Fruit fly (Drosophila melanogaster) whole organism, embryonic: ENCODE results near the gene RPA3.

Experiments used
- Atf-2 ChIP-seq: fragments of 200-800 bp; sonication (Bioruptor generic); optimal IDR thresholded peaks from 2 replicates; lab custom pipeline; 2016; ENCODE audit warnings: missing biosample characterization, missing genetic modification characterization
- CG10366 ChIP-seq: fragments of 200-800 bp; sonication (Bioruptor generic); IDR thresholded peaks from 2 replicates; pipeline ENCODE4 v1.3.6; 2022; ENCODE audit warnings: missing biosample characterization, missing genetic modification characterization
- CG11247 ChIP-seq: fragments of 200-800 bp; sonication (Bioruptor generic); IDR thresholded peaks from 2 replicates; pipeline ENCODE4 v1.3.6; 2022; ENCODE audit warnings: missing biosample characterization, missing genetic modification characterization
- CG12155 ChIP-seq: fragments of 200-800 bp; sonication (Bioruptor generic); optimal IDR thresholded peaks from 3 replicates; lab custom pipeline; 2016; ENCODE audit warnings: missing biosample characterization, missing genetic modification characterization
- CG12391 ChIP-seq: fragments of 200-800 bp; sonication (Bioruptor generic); optimal IDR thresholded peaks from 3 replicates; lab custom pipeline; 2018; ENCODE audit warnings: missing biosample characterization, mild to moderate bottlenecking, missing genetic modification characterization, moderate library complexity
- CG14050 ChIP-seq: fragments of 200-800 bp; sonication (Bioruptor generic); IDR thresholded peaks from 3 replicates; pipeline ENCODE4 v1.3.6; 2022; ENCODE audit warnings: missing biosample characterization, missing genetic modification characterization
- CG14710 ChIP-seq: fragments of 200-800 bp; sonication (Bioruptor generic); optimal IDR thresholded peaks from 3 replicates; lab custom pipeline; 2019; ENCODE audit warnings: missing biosample characterization, mild to moderate bottlenecking, missing genetic modification characterization, moderate library complexity
- CG15601 ChIP-seq: fragments of 200-800 bp; sonication (Bioruptor generic); optimal IDR thresholded peaks from 3 replicates; lab custom pipeline; 2019; ENCODE audit warnings: missing biosample characterization, mild to moderate bottlenecking, missing genetic modification characterization, moderate library complexity
- CG15696 ChIP-seq: fragments of 200-800 bp; sonication (Bioruptor generic); optimal IDR thresholded peaks from 2 replicates; lab custom pipeline; 2019; ENCODE audit warnings: missing biosample characterization, mild to moderate bottlenecking, missing genetic modification characterization, moderate library complexity
- CG17912 ChIP-seq: fragments of 200-800 bp; sonication (Bioruptor generic); optimal IDR thresholded peaks from 2 replicates; lab custom pipeline; 2018; ENCODE audit warnings: missing biosample characterization, mild to moderate bottlenecking, missing genetic modification characterization
- CG30020 ChIP-seq: fragments of 200-800 bp; optimal IDR thresholded peaks from 2 replicates; lab custom pipeline; 2019; ENCODE audit warnings: missing biosample characterization, mild to moderate bottlenecking, missing genetic modification characterization, moderate library complexity
- CG31224 ChIP-seq: fragments of 200-800 bp; sonication (Bioruptor generic); IDR thresholded peaks from 2 replicates; pipeline ENCODE4 v1.3.6; 2022; ENCODE audit warnings: missing biosample characterization, missing genetic modification characterization
- CG4424 ChIP-seq: fragments of 200-800 bp; sonication (Bioruptor generic); optimal IDR thresholded peaks from 3 replicates; lab custom pipeline; 2016; ENCODE audit warnings: missing biosample characterization, missing genetic modification characterization
- CG6175 ChIP-seq: fragments of 200-800 bp; sonication (Bioruptor generic); IDR thresholded peaks from 3 replicates; pipeline ENCODE4 v1.3.6; 2022; ENCODE audit warnings: missing biosample characterization, missing genetic modification characterization
- CG7556 ChIP-seq: fragments of 200-800 bp; sonication (Bioruptor generic); optimal IDR thresholded peaks from 2 replicates; lab custom pipeline; 2017; ENCODE audit warnings: missing biosample characterization, mild to moderate bottlenecking, missing genetic modification characterization
- CG8359 ChIP-seq: fragments of 200-800 bp; sonication (Bioruptor generic); optimal IDR thresholded peaks from 2 replicates; lab custom pipeline; 2017; ENCODE audit warnings: missing biosample characterization, mild to moderate bottlenecking, missing genetic modification characterization, borderline replicate concordance
- CG9932 ChIP-seq: fragments of 200-800 bp; sonication (Bioruptor generic); IDR thresholded peaks from 2 replicates; pipeline ENCODE4 v1.3.6; 2022; ENCODE audit warnings: missing biosample characterization, missing genetic modification characterization
- Chrac-16 ChIP-seq: fragments of 200-800 bp; sonication (Bioruptor generic); optimal IDR thresholded peaks from 3 replicates; lab custom pipeline; 2016; ENCODE audit warnings: missing biosample characterization, missing genetic modification characterization
- Dad ChIP-seq: fragments of 200-800 bp; sonication (Bioruptor generic); optimal IDR thresholded peaks from 3 replicates; lab custom pipeline; 2016; ENCODE audit warnings: missing biosample characterization, missing genetic modification characterization
- Eip74EF ChIP-seq, 2 experiments: fragments of 200-800 bp in 1 of 2; fragments of >200 bp in 1 of 2; sonication (Bioruptor generic) in 1 of 2; optimal IDR thresholded peaks; 2 replicates each; lab custom pipeline; 2017 to 2019; ENCODE audit warnings: missing biosample characterization in 2 of 2, missing genetic modification characterization in 2 of 2, mild to moderate bottlenecking in 1 of 2, moderate library complexity in 1 of 2
- Fer3 ChIP-seq: fragments of 200-800 bp; sonication (Bioruptor generic); optimal IDR thresholded peaks from 2 replicates; lab custom pipeline; 2018; ENCODE audit warnings: missing biosample characterization, mild to moderate bottlenecking, missing genetic modification characterization, moderate library complexity
- HLH54F ChIP-seq: fragments of 200-800 bp; sonication (Bioruptor generic); optimal IDR thresholded peaks from 3 replicates; lab custom pipeline; 2016; ENCODE audit warnings: missing biosample characterization, missing genetic modification characterization
- Hand ChIP-seq: fragments of 200-800 bp; sonication (Bioruptor generic); optimal IDR thresholded peaks from 2 replicates; lab custom pipeline; 2017; ENCODE audit warnings: mild to moderate bottlenecking, missing biosample characterization, missing genetic modification reagents, missing genetic modification characterization
- Hr51 ChIP-seq, 2 experiments: fragments of 200-800 bp; sonication (Bioruptor generic); optimal IDR thresholded peaks; 2 replicates in 1 of 2; 3 replicates in 1 of 2; lab custom pipeline; 2016 to 2018; ENCODE audit warnings: missing biosample characterization in 2 of 2, missing genetic modification characterization in 2 of 2, mild to moderate bottlenecking in 1 of 2, moderate library complexity in 1 of 2
- MTF-1 ChIP-seq: fragments of 200-800 bp; sonication (Bioruptor generic); optimal IDR thresholded peaks from 2 replicates; lab custom pipeline; 2018; ENCODE audit warnings: missing biosample characterization, mild to moderate bottlenecking, missing genetic modification characterization, borderline replicate concordance
- Med ChIP-seq: fragments of 200-800 bp; sonication (Bioruptor generic); peaks from one replicate; lab custom pipeline; 2016; ENCODE audit warnings: missing biosample characterization, missing genetic modification characterization, mild to moderate bottlenecking, inconsistent platforms, moderate library complexity
- Side ChIP-seq: fragments of 200-800 bp; sonication (Bioruptor generic); optimal IDR thresholded peaks from 2 replicates; lab custom pipeline; 2016; ENCODE audit warnings: missing biosample characterization, missing genetic modification characterization
- TFAM ChIP-seq: fragments of 200-800 bp; sonication (Bioruptor generic); optimal IDR thresholded peaks from 2 replicates; lab custom pipeline; 2017; ENCODE audit warnings: missing biosample characterization, missing genetic modification characterization, inconsistent platforms
- YL-1 ChIP-seq: fragments of 200-800 bp; sonication (Bioruptor generic); optimal IDR thresholded peaks from 3 replicates; lab custom pipeline; 2017; ENCODE audit warnings: missing biosample characterization, mild to moderate bottlenecking, missing genetic modification characterization
- al ChIP-seq: fragments of 200-800 bp; sonication (Bioruptor generic); IDR thresholded peaks from 2 replicates; pipeline ENCODE4 v1.3.6; 2022; ENCODE audit warnings: missing biosample characterization, missing genetic modification characterization
- bsh ChIP-seq, 2 experiments: fragments of 200-800 bp; sonication (Bioruptor generic); optimal IDR thresholded peaks; 2 replicates each; lab custom pipeline; 2017 to 2018; ENCODE audit warnings: mild to moderate bottlenecking in 2 of 2, missing biosample characterization in 2 of 2, missing genetic modification characterization in 2 of 2, moderate library complexity in 1 of 2
- corto ChIP-seq: fragments of 200-800 bp; sonication (Bioruptor generic); optimal IDR thresholded peaks from 2 replicates; lab custom pipeline; 2016; ENCODE audit warnings: missing biosample characterization, mild to moderate bottlenecking, missing genetic modification characterization, moderate library complexity
- crc ChIP-seq: fragments of 200-800 bp; sonication (Bioruptor generic); optimal IDR thresholded peaks from 2 replicates; lab custom pipeline; 2016; ENCODE audit warnings: missing biosample characterization, missing genetic modification characterization
- crol ChIP-seq: fragments of 200-800 bp; sonication (Bioruptor generic); IDR thresholded peaks from 2 replicates; pipeline ENCODE4 v1.3.6; 2022; ENCODE audit warnings: missing biosample characterization, missing genetic modification characterization
- dimm ChIP-seq: fragments of 200-800 bp; sonication (Bioruptor generic); IDR thresholded peaks from 2 replicates; pipeline ENCODE4 v1.3.6; 2022; ENCODE audit warnings: missing biosample characterization, missing genetic modification characterization
- fd64A ChIP-seq: fragments of 200-800 bp; sonication (Bioruptor generic); optimal IDR thresholded peaks from 3 replicates; lab custom pipeline; 2018; ENCODE audit warnings: missing biosample characterization, mild to moderate bottlenecking, missing genetic modification characterization
- klu ChIP-seq: fragments of 200-800 bp; sonication (Bioruptor generic); IDR thresholded peaks from 2 replicates; pipeline ENCODE4 v1.3.6; 2022; ENCODE audit warnings: missing biosample characterization, missing genetic modification characterization
- lmd ChIP-seq: fragments of 200-800 bp; sonication (Bioruptor generic); IDR thresholded peaks from 2 replicates; pipeline ENCODE4 v1.3.6; 2022; ENCODE audit warnings: missing biosample characterization, missing genetic modification characterization
- peb ChIP-seq: fragments of 200-800 bp; sonication (Bioruptor generic); IDR thresholded peaks from 2 replicates; pipeline ENCODE4 v1.3.6; 2022; ENCODE audit warnings: missing biosample characterization, missing genetic modification characterization
- pita ChIP-seq: fragments of 200-800 bp; sonication (Bioruptor generic); optimal IDR thresholded peaks from 2 replicates; lab custom pipeline; 2017; ENCODE audit warnings: missing biosample characterization, mild to moderate bottlenecking, missing genetic modification characterization
- pnt ChIP-seq: fragments of 200-800 bp; sonication (Bioruptor generic); optimal IDR thresholded peaks from 3 replicates; lab custom pipeline; 2016; ENCODE audit warnings: missing biosample characterization, missing genetic modification characterization
- repo ChIP-seq: fragments of 200-800 bp; sonication (Bioruptor generic); optimal IDR thresholded peaks from 2 replicates; lab custom pipeline; 2016; ENCODE audit warnings: missing biosample characterization, missing genetic modification characterization
- run ChIP-seq: fragments of 200-800 bp; sonication (Bioruptor generic); optimal IDR thresholded peaks from 3 replicates; lab custom pipeline; 2018; ENCODE audit warnings: missing biosample characterization, mild to moderate bottlenecking, missing genetic modification characterization
- sc ChIP-seq, 3 experiments: fragments of >200 bp in 2 of 3; fragments of 200-800 bp in 1 of 3; sonication (Bioruptor generic) in 1 of 3; optimal IDR thresholded peaks; 2 replicates in 2 of 3; 3 replicates in 1 of 3; lab custom pipeline; 2017; ENCODE audit warnings: mild to moderate bottlenecking in 1 of 3, missing biosample characterization in 1 of 3, missing genetic modification characterization in 1 of 3, missing genetic modification reagents in 1 of 3
- sim ChIP-seq: fragments of 200-800 bp; sonication (Bioruptor generic); IDR thresholded peaks from 2 replicates; pipeline ENCODE4 v1.3.6; 2022; ENCODE audit warnings: missing biosample characterization, missing genetic modification characterization
- slou ChIP-seq: fragments of 200-800 bp; sonication (Bioruptor generic); optimal IDR thresholded peaks from 3 replicates; lab custom pipeline; 2016; ENCODE audit warnings: missing biosample characterization, missing genetic modification characterization
- stc ChIP-seq: fragments of 200-800 bp; sonication (Bioruptor generic); IDR thresholded peaks from 2 replicates; pipeline ENCODE4 v1.3.6; 2022; ENCODE audit warnings: missing biosample characterization, missing genetic modification characterization
- tin ChIP-seq: fragments of 200-800 bp; sonication (Bioruptor generic); optimal IDR thresholded peaks from 3 replicates; lab custom pipeline; 2016; ENCODE audit warnings: missing biosample characterization, missing genetic modification characterization
- twi ChIP-seq: fragments of 200-800 bp; optimal IDR thresholded peaks from 2 replicates; lab custom pipeline; 2019; ENCODE audit warnings: missing biosample characterization, mild to moderate bottlenecking, missing genetic modification characterization, moderate library complexity

RPA3 gene

DNA sequence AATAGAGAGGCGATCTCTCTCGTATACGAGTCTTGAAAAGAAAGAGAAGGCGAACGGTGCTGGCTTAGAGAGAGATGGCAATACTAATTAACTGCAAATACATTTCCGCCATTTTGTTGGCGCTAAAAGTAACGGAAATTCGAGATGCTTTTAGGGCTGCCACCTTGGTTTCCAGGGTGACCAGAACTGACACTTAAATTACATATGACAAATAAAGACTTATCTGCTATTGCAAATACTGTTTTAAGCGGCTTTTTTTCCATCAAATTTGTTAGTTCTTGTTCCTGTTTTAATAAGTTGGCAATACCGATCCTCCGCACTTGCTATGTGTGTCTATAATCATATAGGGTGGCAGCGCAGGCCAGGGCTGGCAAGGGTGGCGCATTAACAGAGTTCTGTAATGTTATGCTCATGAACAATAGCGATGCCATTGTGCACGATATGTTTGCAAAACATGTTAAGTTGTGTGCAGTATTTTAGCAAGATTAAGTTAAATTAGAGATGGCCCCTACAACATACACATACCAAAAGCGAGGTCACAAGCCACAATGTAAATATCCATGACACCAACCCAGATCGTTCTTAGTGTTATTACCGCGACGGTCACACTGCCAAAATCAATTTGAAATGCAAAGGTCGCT lies 35.3 kb downstream of the RPA3 start, which contains the start of gene nod (continued):
- TF ChIP-seq CG14050 (GFP tag; lab: Robert Waterston, UW) (peak; percentile 28; the same call in 1 of the 3 replicates), dimm (GFP tag; lab: Robert Waterston, UW) (no peak), CG12155 (GFP tag; lab: Kevin White, UChicago) (peak; percentile 59), CG30020 (tag; lab: Kevin White, UChicago) (peak; percentile 10), Side (GFP tag; lab: Kevin White, UChicago) (peak; percentile 69), CG11247 (GFP tag; lab: Robert Waterston, UW) (0 out of 2 replicates have a peak, but pooled peaks have one; percentile 26), repo (GFP tag; lab: Kevin White, UChicago) (peak; percentile 36), CG6175 (no peak), Eip74EF (GFP tag; optimal IDR thresholded peaks at IDR 0.05; lab: Kevin White, UChicago) (peak in 1 of 2 experiments; percentile 47), Fer3 (tag; lab: Kevin White, UChicago) (peak; percentile 48), CG12391 (tag; lab: Kevin White, UChicago) (peak; percentile 63), Chrac-16 (GFP tag; lab: Kevin White, UChicago) (peak; percentile 57), pita (GFP tag; lab: Kevin White, UChicago) (peak; percentile 89), Hand (GFP tag; lab: Kevin White, UChicago) (no peak), CG7556 (GFP tag; lab: Kevin White, UChicago) (peak; percentile 45), al (GFP tag; lab: Robert Waterston, UW) (peak; percentile 47; the same call in 1 of the 2 replicates), slou (GFP tag; lab: Kevin White, UChicago) (no peak), YL-1 (GFP tag; lab: Kevin White, UChicago) (peak; percentile 1), tin (GFP tag; lab: Kevin White, UChicago) (peak; percentile 64), stc (GFP tag; lab: Robert Waterston, UW) (no peak), CG4424 (GFP tag; lab: Kevin White, UChicago) (peak; percentile 23), Med (GFP tag; lab: Kevin White, UChicago) (peak; percentile 92), run (no peak), corto (GFP tag; lab: Kevin White, UChicago) (no peak), twi (tag; lab: Kevin White, UChicago) (no peak), CG15696 (tag; lab: Kevin White, UChicago) (peak; percentile 41), sc (optimal IDR thresholded peaks at IDR 0.05; lab: Kevin White, UChicago) (no peak), sc (GFP tag; optimal IDR thresholded peaks at IDR 0.05; lab: Kevin White, UChicago) (no peak), peb (no peak), CG17912 (no peak), sim (GFP tag; lab: Robert Waterston, UW) (peak; percentile 32; the same call in 1 of the 2 replicates), fd64A (no peak), Atf-2 (GFP tag; lab: Kevin White, UChicago) (peak; percentile 69), CG9932 (peak; percentile 72), HLH54F (GFP tag; lab: Kevin White, UChicago) (peak; percentile 80), Dad (GFP tag; lab: Kevin White, UChicago) (peak; percentile 51), crc (GFP tag; lab: Kevin White, UChicago) (peak; percentile 22), bsh (GFP tag; optimal IDR thresholded peaks at IDR 0.05; lab: Kevin White, UChicago) (peak in 1 of 2 experiments; percentile 57), MTF-1 (GFP tag; lab: Kevin White, UChicago) (no peak), pnt (peak; percentile 68), Hr51 (GFP tag; optimal IDR thresholded peaks at IDR 0.05; lab: Kevin White, UChicago) (peak; percentile 46 to 58), lmd (GFP tag; lab: Robert Waterston, UW) (peak; percentile 42; the same call in 1 of the 2 replicates), klu (peak; percentile 34; the same call in 1 of the 2 replicates), CG10366 (GFP tag; lab: Robert Waterston, UW) (peak; percentile 15; the same call in 1 of the 2 replicates), CG15601 (no peak), CG31224 (GFP tag; lab: Robert Waterston, UW) (no peak), TFAM (GFP tag; lab: Kevin White, UChicago) (no peak), CG14710 (peak; percentile 71), crol (GFP tag; lab: Robert Waterston, UW) (no peak), CG8359 (GFP tag; lab: Kevin White, UChicago) (no peak)
